Fruit fly (Drosophila melanogaster) ovary, adult (tissue): Measurements from ENCODE around the gene CG44094.

ENCODE experiments used
- CG17801 ChIP-seq: fragments of 200-800 bp; optimal IDR thresholded peaks from 2 replicates; lab custom pipeline; 2019; ENCODE audit warnings: missing biosample characterization, mild to moderate bottlenecking, missing genetic modification characterization, moderate library complexity; ENCODE audit not compliant: partially characterized antibody

CG44094 gene

DNA sequence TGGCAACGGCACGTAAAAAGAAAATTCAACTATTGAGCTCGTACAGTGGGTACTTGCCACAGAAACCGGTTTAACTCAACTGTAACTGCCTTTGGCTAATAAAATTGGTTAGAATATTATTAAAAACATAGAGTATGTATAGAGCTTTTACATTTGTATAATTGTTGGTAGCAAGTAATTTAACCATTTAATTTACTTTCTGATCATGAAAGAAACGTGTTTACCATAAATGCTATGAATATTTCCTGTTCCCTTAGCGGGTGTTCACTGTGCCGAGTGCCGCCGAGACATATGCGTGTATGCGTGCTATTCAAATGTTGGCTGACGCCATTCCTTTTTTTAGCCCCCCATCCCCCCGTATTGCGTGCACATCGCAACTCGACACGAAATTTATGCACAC is 27.7 kb downstream of the CG44094 start:
- TF ChIP-seq CG17801, result no peak

DNA sequence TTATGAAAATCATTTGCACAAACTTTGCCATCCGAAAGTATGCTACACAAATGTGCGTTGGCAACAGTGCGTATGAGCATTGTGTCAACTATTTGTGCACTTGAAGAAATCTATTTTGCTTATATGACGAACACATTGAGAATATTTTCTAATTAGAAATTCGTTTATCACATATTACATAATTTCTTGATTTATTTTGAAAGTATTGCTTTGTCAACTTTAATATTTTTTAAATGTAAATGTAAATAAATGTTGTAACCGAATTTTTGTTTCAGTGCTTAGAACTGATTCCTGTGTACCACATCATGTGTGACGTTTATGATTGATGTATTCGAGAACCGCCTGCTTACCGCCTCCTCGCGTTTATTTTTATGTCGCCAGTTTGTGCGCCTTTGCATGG is 34.4 kb downstream of the CG44094 start:
- no peak for TF ChIP-seq CG17801

DNA sequence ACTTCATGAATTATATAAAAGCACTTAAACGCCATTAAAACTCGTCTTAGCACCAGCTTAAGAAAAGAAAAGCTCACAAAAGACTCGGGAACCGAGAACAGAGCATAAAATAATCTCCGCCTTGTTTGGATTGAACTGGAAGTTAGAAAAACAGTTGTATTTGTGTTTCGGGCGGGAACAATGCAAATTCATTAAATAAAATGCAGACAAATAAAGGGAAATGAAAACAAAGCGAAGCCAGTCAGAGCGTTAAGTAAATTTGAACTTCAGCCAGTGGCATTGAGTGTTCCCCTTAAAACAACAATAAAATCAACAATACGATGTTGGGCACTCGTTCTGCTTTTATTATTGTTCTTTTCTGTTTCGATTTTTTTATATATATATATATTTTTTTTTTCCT is 49.8 kb downstream of the CG44094 start:
- TF ChIP-seq CG17801, result no peak
